Worm (Caenorhabditis elegans) whole organism, late embryonic: ENCODE measurements around the gene asb-2.

Experiments used
- C08G9.2 ChIP-seq: sonication (generic microtip); optimal IDR thresholded peaks from 2 replicates; lab custom pipeline; 2016; ENCODE audit warnings: mild to moderate bottlenecking, missing genetic modification characterization, moderate library complexity, missing compliant biosample characterization
- K02D7.2 ChIP-seq: sonication (generic microtip); optimal IDR thresholded peaks from 2 replicates; lab custom pipeline; 2017; ENCODE audit warnings: mild to moderate bottlenecking, missing genetic modification characterization, missing compliant biosample characterization
- K09A11.1 ChIP-seq: sonication (generic microtip); optimal IDR thresholded peaks from 2 replicates; lab custom pipeline; 2017; ENCODE audit warnings: antibody characterized with exemption, mild to moderate bottlenecking, missing genetic modification characterization, missing compliant biosample characterization; ENCODE audit not compliant: insufficient read depth
- T23F11.4 ChIP-seq: fragments of 200-800 bp; sonication (Bioruptor generic); optimal IDR thresholded peaks from 2 replicates; lab custom pipeline; 2018; ENCODE audit warnings: mild to moderate bottlenecking, missing genetic modification characterization, missing compliant biosample characterization
- Y22D7AL.16 ChIP-seq: sonication (generic microtip); optimal IDR thresholded peaks from 2 replicates; lab custom pipeline; 2016; ENCODE audit warnings: missing genetic modification characterization, missing compliant biosample characterization
- ceh-14 ChIP-seq: sonication (generic microtip); optimal IDR thresholded peaks from 2 replicates; lab custom pipeline; 2016; ENCODE audit warnings: missing genotype, missing genetic modification characterization, missing compliant biosample characterization
- ceh-18 ChIP-seq: sonication (generic microtip); optimal IDR thresholded peaks from 2 replicates; lab custom pipeline; 2016; ENCODE audit warnings: missing genetic modification characterization, missing compliant biosample characterization
- ceh-19 ChIP-seq: fragments of 200-800 bp; sonication (Bioruptor generic); optimal IDR thresholded peaks from 2 replicates; lab custom pipeline; 2018; ENCODE audit warnings: mild to moderate bottlenecking, missing genetic modification characterization, missing compliant biosample characterization
- ceh-30 ChIP-seq: fragments of 150-350 bp; optimal IDR thresholded peaks from 2 replicates; lab custom pipeline; 2014; ENCODE audit warnings: missing biosample characterization, missing genetic modification characterization
- ceh-31 ChIP-seq: sonication (generic microtip); optimal IDR thresholded peaks from 2 replicates; lab custom pipeline; 2016; ENCODE audit warnings: missing genetic modification characterization, missing compliant biosample characterization
- ceh-45 ChIP-seq: fragments of 200-800 bp; sonication (Bioruptor generic); IDR thresholded peaks from 2 replicates; pipeline ENCODE4 v1.3.6; 2022; ENCODE audit warnings: missing genetic modification reagents, missing genetic modification characterization, missing compliant biosample characterization
- ceh-6 ChIP-seq: fragments of 200-800 bp; sonication (Bioruptor generic); optimal IDR thresholded peaks from 2 replicates; lab custom pipeline; 2018; ENCODE audit warnings: mild to moderate bottlenecking, missing genetic modification characterization, missing compliant biosample characterization
- che-1 ChIP-seq: sonication (generic microtip); optimal IDR thresholded peaks from 2 replicates; lab custom pipeline; 2016; ENCODE audit warnings: mild to moderate bottlenecking, missing genetic modification characterization, missing compliant biosample characterization
- dve-1 ChIP-seq: sonication (generic microtip); optimal IDR thresholded peaks from 2 replicates; lab custom pipeline; 2017; ENCODE audit warnings: antibody characterized with exemption, mild to moderate bottlenecking, missing genetic modification characterization, missing compliant biosample characterization
- elt-2 ChIP-seq: sonication (generic microtip); optimal IDR thresholded peaks from 2 replicates; lab custom pipeline; 2016; ENCODE audit warnings: missing genetic modification reagents, missing genetic modification characterization, missing compliant biosample characterization
- ets-4 ChIP-seq: sonication (generic microtip); optimal IDR thresholded peaks from 2 replicates; lab custom pipeline; 2016; ENCODE audit warnings: missing genetic modification characterization, missing compliant biosample characterization
- fkh-10 ChIP-seq: fragments of 150-350 bp; optimal IDR thresholded peaks from 2 replicates; lab custom pipeline; 2014; ENCODE audit warnings: missing biosample characterization, missing genetic modification reagents, missing genetic modification characterization
- gmeb-2 ChIP-seq: sonication (generic microtip); optimal IDR thresholded peaks from 2 replicates; lab custom pipeline; 2016; ENCODE audit warnings: missing genetic modification characterization, inconsistent platforms, missing compliant biosample characterization
- hlh-30 ChIP-seq: sonication (generic microtip); optimal IDR thresholded peaks from 2 replicates; lab custom pipeline; 2017; ENCODE audit warnings: antibody characterized with exemption, missing genetic modification characterization, missing compliant biosample characterization; ENCODE audit not compliant: insufficient read depth
- hlh-8 ChIP-seq: sonication (generic microtip); optimal IDR thresholded peaks from 2 replicates; lab custom pipeline; 2016; ENCODE audit warnings: missing genotype, missing genetic modification characterization, missing compliant biosample characterization
- nhr-232 ChIP-seq: sonication (generic microtip); optimal IDR thresholded peaks from 2 replicates; lab custom pipeline; 2016; ENCODE audit warnings: missing genetic modification characterization, missing compliant biosample characterization
- npax-4 ChIP-seq: sonication (generic microtip); optimal IDR thresholded peaks from 2 replicates; lab custom pipeline; 2016; ENCODE audit warnings: missing genetic modification characterization, missing compliant biosample characterization
- pag-3 ChIP-seq: sonication (generic microtip); optimal IDR thresholded peaks from 2 replicates; lab custom pipeline; 2016; ENCODE audit warnings: missing compliant biosample characterization, missing genetic modification characterization, borderline replicate concordance
- pax-1 ChIP-seq: fragments of 150-350 bp; optimal IDR thresholded peaks from 2 replicates; lab custom pipeline; 2014; ENCODE audit warnings: missing biosample characterization, missing genetic modification characterization
- pha-2 ChIP-seq: sonication (generic microtip); optimal IDR thresholded peaks from 2 replicates; lab custom pipeline; 2017; ENCODE audit warnings: mild to moderate bottlenecking, missing genetic modification characterization, missing compliant biosample characterization
- pha-4 ChIP-seq: fragments of 150-350 bp; optimal IDR thresholded peaks from 2 replicates; lab custom pipeline; 2018; ENCODE audit warnings: missing biosample characterization, missing genetic modification reagents, missing genetic modification characterization
- pqm-1 ChIP-seq: sonication (generic microtip); optimal IDR thresholded peaks from 2 replicates; lab custom pipeline; 2016; ENCODE audit warnings: missing genetic modification characterization, missing compliant biosample characterization
- rnt-1 ChIP-seq: sonication (generic microtip); optimal IDR thresholded peaks from 2 replicates; lab custom pipeline; 2016; ENCODE audit warnings: missing genetic modification characterization, missing compliant biosample characterization
- sox-2 ChIP-seq: fragments of 200-800 bp; sonication (Bioruptor generic); IDR thresholded peaks from 2 replicates; pipeline ENCODE4 v1.3.6; 2022; ENCODE audit warnings: missing genetic modification reagents, missing genetic modification characterization, missing compliant biosample characterization
- syd-9 ChIP-seq: sonication (generic microtip); optimal IDR thresholded peaks from 2 replicates; lab custom pipeline; 2016; ENCODE audit warnings: mild to moderate bottlenecking, missing genetic modification characterization, moderate library complexity, missing compliant biosample characterization
- tbx-7 ChIP-seq: sonication (generic microtip); optimal IDR thresholded peaks from 2 replicates; lab custom pipeline; 2016; ENCODE audit warnings: missing genotype, missing genetic modification characterization, missing compliant biosample characterization
- unc-86 ChIP-seq: sonication (generic microtip); optimal IDR thresholded peaks from 2 replicates; lab custom pipeline; 2016; ENCODE audit warnings: missing genetic modification characterization, missing compliant biosample characterization
- zip-5 ChIP-seq: sonication (generic microtip); optimal IDR thresholded peaks from 2 replicates; lab custom pipeline; 2016; ENCODE audit warnings: missing genetic modification characterization, missing compliant biosample characterization

Gene asb-2

DNA sequence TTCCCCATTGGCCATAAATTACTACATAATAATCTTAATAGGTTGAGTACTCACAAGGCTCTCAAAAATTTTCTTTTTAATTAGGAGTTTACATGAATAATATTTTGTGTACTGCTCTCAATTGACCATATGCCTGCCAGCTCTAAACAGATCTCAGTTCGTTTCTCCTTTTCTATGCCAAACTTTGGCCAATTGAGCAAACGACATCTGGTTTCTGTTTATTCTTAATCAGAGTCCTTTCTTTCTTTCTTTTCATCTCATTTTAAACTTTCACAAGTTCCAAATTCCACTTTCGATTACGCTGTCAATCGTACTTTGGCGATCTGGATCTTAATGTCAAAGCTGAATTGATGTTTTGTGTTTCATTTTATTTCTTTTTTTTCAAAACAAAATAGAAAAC is 5.2 kb upstream of the asb-2 start:
- no peak for TF ChIP-seq ceh-31
- TF ChIP-seq gmeb-2 (tag; lab: Kevin White, UChicago): no peak
- TF ChIP-seq rnt-1 (tag; lab: Kevin White, UChicago): no peak
- no peak for TF ChIP-seq npax-4
- TF ChIP-seq ceh-45: no peak
- TF ChIP-seq ceh-14 (tag; lab: Kevin White, UChicago): no peak
- no peak for TF ChIP-seq nhr-232 (tag; lab: Kevin White, UChicago)
- no peak for TF ChIP-seq hlh-8 (tag; lab: Kevin White, UChicago)
- TF ChIP-seq pha-4 (tag; lab: Kevin White, UChicago): no peak
- TF ChIP-seq ets-4 (tag; lab: Kevin White, UChicago): no peak
- no peak for TF ChIP-seq ceh-18 (tag; lab: Kevin White, UChicago)
- TF ChIP-seq dve-1 (tag; lab: Kevin White, UChicago): no peak
- no peak for TF ChIP-seq tbx-7 (tag; lab: Kevin White, UChicago)
- TF ChIP-seq ceh-6 (GFP tag; lab: Kevin White, UChicago): no peak
- no peak for TF ChIP-seq K02D7.2
- no peak for TF ChIP-seq pax-1

DNA sequence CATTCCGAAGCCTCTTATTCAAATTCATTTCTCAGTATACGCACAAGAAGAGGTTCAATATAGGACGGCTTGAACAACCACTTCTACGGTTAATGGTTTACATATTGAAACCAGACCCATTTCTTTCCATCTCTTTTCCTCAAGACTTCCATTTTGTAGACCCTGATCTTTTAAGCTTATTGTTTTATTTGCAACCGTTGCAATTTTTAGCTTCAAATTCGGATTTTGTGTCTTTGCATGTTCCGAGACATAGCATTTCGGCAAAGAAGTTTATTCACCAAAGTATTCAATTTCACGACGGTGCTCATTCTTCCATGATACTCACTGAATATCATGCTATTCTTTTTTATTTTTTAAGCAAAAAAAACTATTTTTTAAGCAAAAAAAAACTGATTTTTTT is 3.3 kb upstream of the asb-2 start, which contains the start of gene nmur-3:
Gene nmur-3, plus strand, starts transcription at position 301 of the 400 bp plus-strand sequence.
- no peak for TF ChIP-seq Y22D7AL.16 (tag; lab: Kevin White, UChicago)
- no peak for TF ChIP-seq T23F11.4 (GFP tag; lab: Kevin White, UChicago)
- TF ChIP-seq pqm-1 (tag; lab: Kevin White, UChicago): no peak

DNA sequence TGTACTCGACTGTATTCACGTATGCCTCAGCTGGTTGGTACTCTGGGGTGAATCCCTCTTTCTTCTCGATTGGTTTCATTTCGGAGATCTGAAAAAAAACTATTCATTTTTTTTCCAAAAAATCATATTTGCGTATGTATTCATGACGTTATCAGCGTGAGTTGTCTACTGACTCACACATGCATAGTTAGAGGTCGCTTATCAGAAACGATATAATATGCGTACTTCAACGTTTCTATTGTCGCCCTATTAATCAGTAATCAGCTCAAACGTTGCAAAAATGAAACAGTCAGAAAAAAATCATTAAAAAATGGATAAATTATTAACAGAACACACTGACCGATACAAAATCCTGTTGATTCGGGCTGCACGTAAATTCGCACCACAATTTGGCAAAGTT is 8.9 kb downstream of the asb-2 start:
- TF ChIP-seq hlh-30 (tag; lab: Kevin White, UChicago) (no peak), pqm-1 (tag; lab: Kevin White, UChicago) (no peak), syd-9 (tag; lab: Kevin White, UChicago) (no peak), fkh-10 (no peak), gmeb-2 (tag; lab: Kevin White, UChicago) (no peak), K02D7.2 (no peak), zip-5 (tag; lab: Kevin White, UChicago) (no peak), elt-2 (tag; lab: Kevin White, UChicago) (peak; percentile 57), ceh-19 (GFP tag; lab: Kevin White, UChicago) (no peak)

DNA sequence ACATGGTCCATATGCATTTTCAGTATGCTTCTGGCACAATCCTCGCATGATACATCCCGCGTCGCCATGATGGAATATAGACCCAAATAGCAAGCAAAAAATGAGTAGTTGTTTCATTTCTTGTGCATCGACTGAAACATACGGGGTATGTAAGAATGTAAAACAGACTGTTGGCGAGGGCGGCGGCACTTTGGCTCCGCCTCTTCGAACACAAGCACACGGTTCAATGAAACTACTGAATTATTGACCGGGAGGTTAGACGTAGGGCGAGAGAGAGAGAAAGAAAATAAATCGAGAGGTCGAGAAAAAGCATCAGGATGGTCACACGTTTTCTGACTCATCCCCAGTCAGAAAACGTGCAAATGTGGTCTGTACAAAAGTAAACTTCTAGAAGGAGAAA is 10.4 kb downstream of the asb-2 start:
- TF ChIP-seq che-1 (tag; lab: Kevin White, UChicago) (no peak), pax-1 (no peak), K09A11.1 (tag; lab: Kevin White, UChicago) (no peak), pha-2 (tag; lab: Kevin White, UChicago) (no peak), ets-4 (tag; lab: Kevin White, UChicago) (no peak), pag-3 (tag; lab: Kevin White, UChicago) (no peak), ceh-31 (no peak), ceh-30 (no peak), sox-2 (no peak), nhr-232 (tag; lab: Kevin White, UChicago) (no peak), unc-86 (tag; lab: Kevin White, UChicago) (no peak), C08G9.2 (tag; lab: Kevin White, UChicago) (no peak)

DNA sequence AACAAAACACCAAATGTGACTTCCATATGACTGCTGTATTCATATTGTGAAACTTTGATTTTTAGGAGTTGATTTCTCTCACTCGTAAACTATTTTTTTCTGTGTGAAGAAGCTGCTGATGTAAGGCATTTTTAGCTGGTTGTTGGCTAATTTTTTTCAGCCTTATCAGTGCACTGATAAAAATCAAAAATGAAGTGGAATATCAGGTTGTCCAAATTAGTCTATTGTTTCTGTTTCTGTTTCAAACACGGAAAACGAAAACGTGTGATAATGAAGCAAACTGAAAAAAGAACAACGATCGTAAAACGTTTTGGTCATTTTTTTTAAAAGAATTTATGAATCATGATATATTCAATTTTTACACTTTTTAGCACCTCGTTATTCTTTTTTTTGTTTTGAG is 11.2 kb downstream of the asb-2 start:
- TF ChIP-seq ceh-6 (GFP tag; lab: Kevin White, UChicago) (no peak), elt-2 (tag; lab: Kevin White, UChicago) (peak; percentile 31)

ce11 chrX:4484072-4484471 is 14.5 kb downstream of the asb-2 start:
- no peak for TF ChIP-seq dve-1 (tag; lab: Kevin White, UChicago)
- peak; percentile 34 for TF ChIP-seq pha-2 (tag; lab: Kevin White, UChicago)
